Worm (Caenorhabditis elegans): ENCODE measurements around the gene sax-1.
A peak's percentile ranks its signal among the peaks of the same experiment; 100 is the strongest.

- no peak for TF ChIP-seq fos-1 (tag; optimal IDR thresholded peaks at IDR 0.05)
- no peak for TF ChIP-seq fkh-10 (GFP tag; optimal IDR thresholded peaks at IDR 0.05)
- TF ChIP-seq elt-2 (tag; optimal IDR thresholded peaks at IDR 0.05): no peak
- TF ChIP-seq lin-15B (tag; optimal IDR thresholded peaks at IDR 0.05): no peak
- no peak for TF ChIP-seq nfya-1 (tag; optimal IDR thresholded peaks at IDR 0.05; ENCODE audit: insufficient read depth)
- TF ChIP-seq nhr-237 (tag; optimal IDR thresholded peaks at IDR 0.05): no peak
- no peak for TF ChIP-seq ztf-4 (tag; optimal IDR thresholded peaks at IDR 0.05)
- TF ChIP-seq mdl-1 (tag; optimal IDR thresholded peaks at IDR 0.05): no peak
- no peak for TF ChIP-seq snpc-4 (tag; optimal IDR thresholded peaks at IDR 0.05)
- TF ChIP-seq ceh-16 (tag; optimal IDR thresholded peaks at IDR 0.05): no peak
- peak; percentile 5 for TF ChIP-seq pqm-1 (tag; optimal IDR thresholded peaks at IDR 0.05)
- no peak for TF ChIP-seq nhr-76 (tag; optimal IDR thresholded peaks at IDR 0.05)
- no peak for TF ChIP-seq ceh-82 (tag; optimal IDR thresholded peaks at IDR 0.05)
These were observed 30.7 kb upstream of the sax-1 start, which contains the start of gene tsp-17 for ce11 chrX:3680544-3681214.

Measured in whole organism, L3 larva.